Worm (Caenorhabditis elegans): ENCODE measurements around the gene F14F9.5.

The F14F9.5 gene

ce11 chrV:5126793-5127192, at the start of gene F14F9.5:
F14F9.5 (plus strand) TSS chrV:5127093.
- no peak for TF ChIP-seq tag-97 (GFP tag; IDR thresholded peaks at IDR 0.05)
- TF ChIP-seq D1046.2 (GFP tag; IDR thresholded peaks at IDR 0.05): no peak
- TF ChIP-seq daf-16 (GFP tag; optimal IDR thresholded peaks at IDR 0.05): no peak
- no peak for TF ChIP-seq daf-16 (tag; optimal IDR thresholded peaks at IDR 0.05)
- no peak for TF ChIP-seq madf-9 (GFP tag; conservative IDR thresholded peaks at IDR 0.05)
- TF ChIP-seq lin-13 (GFP tag; optimal IDR thresholded peaks at IDR 0.05): no peak
- TF ChIP-seq gei-8 (GFP tag; optimal IDR thresholded peaks at IDR 0.05): no peak

ce11 chrV:5080853-5081338, 46.0 kb upstream of the F14F9.5 start, which contains the start of gene Y58A7A.3:
Y58A7A.3 (minus strand) TSS chrV:5080903.
- no peak for TF ChIP-seq dmd-8 (GFP tag; IDR thresholded peaks at IDR 0.05)
- no peak for TF ChIP-seq daf-8 (GFP tag; IDR thresholded peaks at IDR 0.05)
- TF ChIP-seq zip-2 (tag; optimal IDR thresholded peaks at IDR 0.05): peak; percentile 100
- TF ChIP-seq duxl-1 (tag; optimal IDR thresholded peaks at IDR 0.05; ENCODE audit: poor library complexity): no peak
- no peak for TF ChIP-seq spr-3 (GFP tag; optimal IDR thresholded peaks at IDR 0.05)
- TF ChIP-seq ceh-62 (tag; optimal IDR thresholded peaks at IDR 0.05): no peak
- peak; percentile 31 for TF ChIP-seq nhr-102 (tag; optimal IDR thresholded peaks at IDR 0.05)
- TF ChIP-seq F37D6.2 (tag; optimal IDR thresholded peaks at IDR 0.05): no peak
- TF ChIP-seq egl-27 (tag; optimal IDR thresholded peaks at IDR 0.05): no peak
- TF ChIP-seq ZK546.5 (tag; optimal IDR thresholded peaks at IDR 0.05): no peak
- no peak for TF ChIP-seq Y5F2A.4 (GFP tag; optimal IDR thresholded peaks at IDR 0.05)
- no peak for TF ChIP-seq saeg-2 (GFP tag; IDR thresholded peaks at IDR 0.05)
- TF ChIP-seq ceh-20 (GFP tag; IDR thresholded peaks at IDR 0.05): no peak
- TF ChIP-seq vab-7 (GFP tag; IDR thresholded peaks at IDR 0.05): no peak
- TF ChIP-seq daf-12 (tag; optimal IDR thresholded peaks at IDR 0.05): no peak
- TF ChIP-seq F26F4.8 (GFP tag; conservative IDR thresholded peaks at IDR 0.05): no peak
- TF ChIP-seq mxl-3 (GFP tag; optimal IDR thresholded peaks at IDR 0.05): peak; percentile 32
- no peak for TF ChIP-seq arid-1 (GFP tag; conservative IDR thresholded peaks at IDR 0.05)
- peak; percentile 30 for TF ChIP-seq nhr-77 (tag; optimal IDR thresholded peaks at IDR 0.05)
- no peak for TF ChIP-seq attf-4 (tag; optimal IDR thresholded peaks at IDR 0.05)
- no peak for TF ChIP-seq ztf-11 (tag; optimal IDR thresholded peaks at IDR 0.05)
- peak; percentile 43 for TF ChIP-seq pqm-1 (tag; optimal IDR thresholded peaks at IDR 0.05)
- TF ChIP-seq mdt-29 (GFP tag; IDR thresholded peaks at IDR 0.05): no peak
- TF ChIP-seq gei-8 (GFP tag; optimal IDR thresholded peaks at IDR 0.05): no peak
- TF ChIP-seq nhr-111 (GFP tag; optimal IDR thresholded peaks at IDR 0.05): no peak
- TF ChIP-seq ztf-7 (tag; optimal IDR thresholded peaks at IDR 0.05): peak; percentile 98
- no peak for TF ChIP-seq ceh-32 (tag; optimal IDR thresholded peaks at IDR 0.05; ENCODE audit: poor library complexity)
- TF ChIP-seq nhr-76 (tag; optimal IDR thresholded peaks at IDR 0.05): no peak
- no peak for TF ChIP-seq fkh-10 (GFP tag; optimal IDR thresholded peaks at IDR 0.05)
- no peak for TF ChIP-seq unc-39 (tag; optimal IDR thresholded peaks at IDR 0.05)
- no peak for TF ChIP-seq tra-1 (GFP tag; IDR thresholded peaks at IDR 0.05)
- no peak for TF ChIP-seq madf-9 (GFP tag; conservative IDR thresholded peaks at IDR 0.05)
- no peak for TF ChIP-seq nhr-41 (GFP tag; IDR thresholded peaks at IDR 0.05)
- peak; percentile 19 for TF ChIP-seq nhr-6 (tag; optimal IDR thresholded peaks at IDR 0.05)
- no peak for TF ChIP-seq nhr-42 (GFP tag; IDR thresholded peaks at IDR 0.05)
- no peak for TF ChIP-seq F44E2.7 (GFP tag; IDR thresholded peaks at IDR 0.05)
- TF ChIP-seq ceh-82 (tag; optimal IDR thresholded peaks at IDR 0.05): no peak
- TF ChIP-seq lim-7 (GFP tag; IDR thresholded peaks at IDR 0.05): no peak
- TF ChIP-seq lin-39 (tag; optimal IDR thresholded peaks at IDR 0.05): no peak
- no peak for TF ChIP-seq T26A8.4 (GFP tag; IDR thresholded peaks at IDR 0.05)
- no peak for TF ChIP-seq F49E8.2 (tag; optimal IDR thresholded peaks at IDR 0.05; ENCODE audit: borderline replicate concordance)
- no peak for TF ChIP-seq mxl-2 (GFP tag; conservative IDR thresholded peaks at IDR 0.05)
- TF ChIP-seq mep-1 (tag; optimal IDR thresholded peaks at IDR 0.05): peak; percentile 43
- no peak for TF ChIP-seq nhr-25 (tag; optimal IDR thresholded peaks at IDR 0.05; ENCODE audit: borderline replicate concordance, insufficient read depth)
- TF ChIP-seq cey-2 (tag; optimal IDR thresholded peaks at IDR 0.05; ENCODE audit: borderline replicate concordance, insufficient read depth): no peak
- no peak for TF ChIP-seq F10B5.3 (tag; optimal IDR thresholded peaks at IDR 0.05)

Data from whole organism, L4 larva.